Worm (Caenorhabditis elegans): ENCODE data around the gene C50E3.6.

- TF ChIP-seq B0310.2 (tag; optimal IDR thresholded peaks at IDR 0.05) (no peak), aly-1 (tag; optimal IDR thresholded peaks at IDR 0.05) (no peak), hmg-4 (GFP tag; optimal IDR thresholded peaks at IDR 0.05) (no peak), pes-1 (GFP tag; IDR thresholded peaks at IDR 0.05) (no peak), sea-1 (GFP tag; conservative IDR thresholded peaks at IDR 0.05) (no peak), ama-1 (optimal IDR thresholded peaks at IDR 0.05) (no peak), flt-1 (GFP tag; IDR thresholded peaks at IDR 0.05) (no peak), F13C5.2 (tag; optimal IDR thresholded peaks at IDR 0.05) (no peak), hmbx-1 (tag; optimal IDR thresholded peaks at IDR 0.05) (no peak)
These were observed 38.5 kb downstream of the C50E3.6 start, which contains the start of gene F19F10.3 for ce11 chrV:7551821-7552220.
